Fruit fly (Drosophila melanogaster): Measurements from ENCODE around the gene unc-45.
A peak's percentile ranks its signal among the peaks of the same experiment; 100 is the strongest.

Gene unc-45

dm6 chr3R:8009080-8009620, 24.0 kb upstream of the unc-45 start, which contains the start of the genes CG11052 and CG3223:
CG11052 (minus strand) TSS chr3R:8009297.
CG3223 (plus strand) TSS chr3R:8009400.
- TF ChIP-seq Snoo (tag; optimal IDR thresholded peaks at IDR 0.05), result peak; percentile 17
- peak; percentile 94 for TF ChIP-seq EcR (GFP tag; optimal IDR thresholded peaks at IDR 0.05)
- 0 out of 2 replicates have a peak, but pooled peaks have one; percentile 6 for TF ChIP-seq Ets98B (GFP tag; IDR thresholded peaks at IDR 0.05)
- no peak for TF ChIP-seq CG32121 (GFP tag; IDR thresholded peaks at IDR 0.05)
- peak; percentile 36; the same call in 1 of the 3 replicates for TF ChIP-seq CG4496 (GFP tag; IDR thresholded peaks at IDR 0.05)

DNA sequence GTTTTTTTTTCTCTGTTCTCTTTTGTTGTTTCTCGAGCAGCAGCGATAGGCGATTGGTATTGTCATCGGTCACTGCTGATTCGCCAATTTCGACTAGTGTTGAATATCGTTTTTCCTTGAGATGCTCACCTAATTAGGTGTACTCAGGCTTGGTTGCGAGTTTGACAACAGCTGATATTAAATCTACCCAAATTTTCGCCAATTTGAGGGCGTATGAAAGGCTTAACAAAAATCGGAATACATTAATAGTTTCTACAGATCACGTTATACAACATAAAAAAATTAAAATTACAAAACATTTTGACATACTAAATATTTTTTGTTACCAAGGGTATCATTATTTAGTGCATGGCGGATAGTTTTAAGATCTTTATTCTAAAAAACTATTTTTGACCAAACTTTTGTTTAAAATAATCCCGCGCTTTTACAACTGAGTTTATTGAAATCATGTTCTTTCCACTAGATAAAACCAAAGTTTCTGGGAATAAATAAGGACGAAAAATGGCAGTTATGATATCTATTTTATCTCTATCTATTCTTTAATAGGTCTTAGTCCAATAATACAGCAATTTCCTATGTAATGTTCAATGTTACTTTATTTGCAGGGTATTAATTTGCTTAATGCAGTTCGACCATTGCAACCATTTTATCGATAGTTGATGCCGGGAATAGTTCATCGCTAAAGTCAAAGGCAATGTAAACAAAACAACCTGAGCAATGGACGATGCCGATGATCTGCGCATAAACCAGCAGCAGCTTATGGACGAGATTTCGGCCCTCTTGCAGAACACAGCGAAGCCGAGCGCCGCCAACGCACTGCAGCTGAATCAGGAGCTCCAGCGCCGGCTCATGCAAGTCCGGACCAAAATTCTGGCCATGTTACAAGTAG, 19.7 kb upstream of the unc-45 start, which contains the start of the genes CG10435 and Pbp95:
Gene CG10435, minus strand, starts transcription at position 81 of the 889 bp plus-strand sequence.
Gene Pbp95, plus strand, starts transcription at position 671 of the 889 bp plus-strand sequence.
- TF ChIP-seq CG4496 (GFP tag; IDR thresholded peaks at IDR 0.05) (peak; percentile 66), CG17806 (tag; optimal IDR thresholded peaks at IDR 0.05) (peak; percentile 4), CG9948 (tag; optimal IDR thresholded peaks at IDR 0.05) (no peak), gl (tag; optimal IDR thresholded peaks at IDR 0.05) (no peak), Ets98B (GFP tag; IDR thresholded peaks at IDR 0.05) (peak; percentile 50), Snoo (tag; optimal IDR thresholded peaks at IDR 0.05) (no peak), rn (GFP tag; IDR thresholded peaks at IDR 0.05) (0 out of 2 replicates have a peak, but pooled peaks have one; percentile 11), fd96Ca (GFP tag; IDR thresholded peaks at IDR 0.05) (peak; percentile 69; the same call in 2 of the 3 replicates), CG8159 (tag; optimal IDR thresholded peaks at IDR 0.05) (no peak), CG10348 (GFP tag; IDR thresholded peaks at IDR 0.05) (no peak)

DNA sequence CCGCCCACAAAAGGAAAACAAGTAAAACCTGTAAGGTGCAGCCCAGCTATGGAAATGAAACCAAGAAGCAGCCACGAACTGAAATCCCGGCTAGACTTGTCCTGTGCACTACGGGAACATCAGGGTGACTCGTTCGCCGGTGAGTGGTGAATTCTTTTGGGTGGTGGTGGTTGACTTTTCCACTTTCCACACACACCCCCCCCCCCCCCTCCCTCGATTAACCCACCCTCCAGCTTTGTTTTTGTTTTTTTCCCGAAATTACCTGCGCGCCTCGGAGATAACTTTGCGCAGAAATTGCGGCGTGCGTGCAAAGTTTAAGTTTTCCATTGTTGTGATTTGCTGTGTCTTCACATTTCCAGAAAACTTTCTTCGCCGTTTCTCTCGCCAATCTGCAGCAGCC, 6.6 kb upstream of the unc-45 start:
- TF ChIP-seq gl (tag; optimal IDR thresholded peaks at IDR 0.05) (no peak), CG10348 (GFP tag; IDR thresholded peaks at IDR 0.05) (no peak), rn (GFP tag; IDR thresholded peaks at IDR 0.05) (no peak), CG34367 (tag; optimal IDR thresholded peaks at IDR 0.05) (no peak), CG32121 (GFP tag; IDR thresholded peaks at IDR 0.05) (no peak), Snoo (tag; optimal IDR thresholded peaks at IDR 0.05) (no peak), Ets98B (GFP tag; IDR thresholded peaks at IDR 0.05) (no peak), CG14655 (GFP tag; optimal IDR thresholded peaks at IDR 0.05) (no peak), CG12605 (GFP tag; IDR thresholded peaks at IDR 0.05) (no peak)

DNA sequence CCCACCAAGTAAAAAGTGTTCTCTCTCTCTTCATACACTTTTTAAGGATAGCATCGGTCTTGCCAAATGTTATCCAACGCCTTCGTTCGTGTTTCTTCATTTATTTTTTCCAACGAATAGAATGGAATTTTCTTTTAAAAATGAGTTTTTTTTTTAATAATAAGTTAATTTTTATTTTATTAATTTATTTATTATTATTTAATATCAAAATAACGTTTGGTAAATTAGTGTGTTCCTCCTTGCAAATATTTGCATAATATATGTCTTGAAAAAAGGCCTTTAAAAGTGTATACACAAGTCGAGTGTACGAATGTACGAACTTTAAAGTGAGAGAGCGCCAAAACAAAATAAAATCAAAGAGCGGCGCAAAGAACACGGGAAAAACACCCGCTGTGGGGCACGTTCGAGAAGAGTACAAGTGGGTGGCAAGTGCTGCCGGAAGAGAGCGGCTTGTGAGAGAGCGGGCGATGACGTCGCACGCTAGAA, 5.9 kb upstream of the unc-45 start:
- TF ChIP-seq CG8159 (tag; optimal IDR thresholded peaks at IDR 0.05), result peak; percentile 91
- no peak for TF ChIP-seq gl (tag; optimal IDR thresholded peaks at IDR 0.05)
- TF ChIP-seq Snoo (tag; optimal IDR thresholded peaks at IDR 0.05), result peak; percentile 85
- peak; percentile 79 for TF ChIP-seq CG13204 (GFP tag; optimal IDR thresholded peaks at IDR 0.05)
- peak; percentile 65 for TF ChIP-seq Ets98B (GFP tag; IDR thresholded peaks at IDR 0.05)
- TF ChIP-seq Pif1A (GFP tag; optimal IDR thresholded peaks at IDR 0.05), result peak; percentile 38
- peak; percentile 55 for TF ChIP-seq CG8301 (tag; optimal IDR thresholded peaks at IDR 0.05)
- peak; percentile 43; the same call in 1 of the 3 replicates for TF ChIP-seq CG4496 (GFP tag; IDR thresholded peaks at IDR 0.05)
- no peak for TF ChIP-seq rn (GFP tag; IDR thresholded peaks at IDR 0.05)
- TF ChIP-seq fd96Ca (GFP tag; IDR thresholded peaks at IDR 0.05), result no peak
- peak; percentile 85 for TF ChIP-seq CG34367 (tag; optimal IDR thresholded peaks at IDR 0.05)
- peak; percentile 93 for TF ChIP-seq CG15710 (tag; optimal IDR thresholded peaks at IDR 0.05)
- peak; percentile 43 for TF ChIP-seq EcR (GFP tag; optimal IDR thresholded peaks at IDR 0.05)
- 0 out of 2 replicates have a peak, but pooled peaks have one; percentile 11 for TF ChIP-seq CG10348 (GFP tag; IDR thresholded peaks at IDR 0.05)
- peak; percentile 85 for TF ChIP-seq D1 (tag; optimal IDR thresholded peaks at IDR 0.05)
- peak; percentile 80 for TF ChIP-seq CG17806 (tag; optimal IDR thresholded peaks at IDR 0.05)
- TF ChIP-seq CG32121 (GFP tag; IDR thresholded peaks at IDR 0.05), result peak; percentile 63
- peak; percentile 93 for TF ChIP-seq CG14655 (GFP tag; optimal IDR thresholded peaks at IDR 0.05)
- peak; percentile 62 for TF ChIP-seq CG12605 (GFP tag; IDR thresholded peaks at IDR 0.05)
- peak; percentile 87 for TF ChIP-seq CG9948 (tag; optimal IDR thresholded peaks at IDR 0.05)
- peak; percentile 86 for TF ChIP-seq Pif1B (GFP tag; optimal IDR thresholded peaks at IDR 0.05)

dm6 chr3R:8029496-8030013, 3.5 kb upstream of the unc-45 start, which contains the start of gene ImpE3:
ImpE3 (minus strand) TSS chr3R:8029546.
- TF ChIP-seq CG34367 (tag; optimal IDR thresholded peaks at IDR 0.05), result no peak
- peak; percentile 36 for TF ChIP-seq Pif1B (GFP tag; optimal IDR thresholded peaks at IDR 0.05)
- peak; percentile 20; the same call in 1 of the 2 replicates for TF ChIP-seq Ets98B (GFP tag; IDR thresholded peaks at IDR 0.05)
- no peak for TF ChIP-seq CG4496 (GFP tag; IDR thresholded peaks at IDR 0.05)
- peak; percentile 32 for TF ChIP-seq EcR (GFP tag; optimal IDR thresholded peaks at IDR 0.05)
- TF ChIP-seq CG17806 (tag; optimal IDR thresholded peaks at IDR 0.05), result peak; percentile 25
- no peak for TF ChIP-seq D1 (tag; optimal IDR thresholded peaks at IDR 0.05)
- TF ChIP-seq CG8301 (tag; optimal IDR thresholded peaks at IDR 0.05), result peak; percentile 61
- no peak for TF ChIP-seq CG12605 (GFP tag; IDR thresholded peaks at IDR 0.05)
- TF ChIP-seq CG9948 (tag; optimal IDR thresholded peaks at IDR 0.05), result no peak
- TF ChIP-seq CG32121 (GFP tag; IDR thresholded peaks at IDR 0.05), result no peak
- TF ChIP-seq gl (tag; optimal IDR thresholded peaks at IDR 0.05), result no peak
- no peak for TF ChIP-seq rn (GFP tag; IDR thresholded peaks at IDR 0.05)
- peak; percentile 43 for TF ChIP-seq Pif1A (GFP tag; optimal IDR thresholded peaks at IDR 0.05)
- peak; percentile 36 for TF ChIP-seq CG15710 (tag; optimal IDR thresholded peaks at IDR 0.05)
- peak; percentile 72 for TF ChIP-seq Snoo (tag; optimal IDR thresholded peaks at IDR 0.05)
- TF ChIP-seq CG10348 (GFP tag; IDR thresholded peaks at IDR 0.05), result no peak
- TF ChIP-seq CG13204 (GFP tag; optimal IDR thresholded peaks at IDR 0.05), result no peak
- peak; percentile 36 for TF ChIP-seq CG8159 (tag; optimal IDR thresholded peaks at IDR 0.05)
- TF ChIP-seq fd96Ca (GFP tag; IDR thresholded peaks at IDR 0.05), result no peak
- TF ChIP-seq CG14655 (GFP tag; optimal IDR thresholded peaks at IDR 0.05), result peak; percentile 41

All from whole organism, pupa.